Fruit fly (Drosophila melanogaster) Kc167 (cell line): ENCODE data around the gene TfIIEalpha.

Experiments used
- Myc ChIP-seq: fragments of >200 bp; optimal IDR thresholded peaks from 2 replicates; lab custom pipeline; 2017; ENCODE audit warnings: missing external identifiers
- Sin3A ChIP-seq: fragments of >200 bp; optimal IDR thresholded peaks from 2 replicates; lab custom pipeline; 2018; ENCODE audit warnings: missing external identifiers
- h ChIP-seq: fragments of >200 bp; optimal IDR thresholded peaks from 3 replicates; lab custom pipeline; 2018; ENCODE audit warnings: missing external identifiers
- psq ChIP-seq: fragments of >200 bp; optimal IDR thresholded peaks from 2 replicates; lab custom pipeline; 2017; ENCODE audit warnings: missing external identifiers
- ttk ChIP-seq: sonication (Bioruptor generic); optimal IDR thresholded peaks from 2 replicates; lab custom pipeline; 2017; ENCODE audit warnings: missing external identifiers

DNA sequence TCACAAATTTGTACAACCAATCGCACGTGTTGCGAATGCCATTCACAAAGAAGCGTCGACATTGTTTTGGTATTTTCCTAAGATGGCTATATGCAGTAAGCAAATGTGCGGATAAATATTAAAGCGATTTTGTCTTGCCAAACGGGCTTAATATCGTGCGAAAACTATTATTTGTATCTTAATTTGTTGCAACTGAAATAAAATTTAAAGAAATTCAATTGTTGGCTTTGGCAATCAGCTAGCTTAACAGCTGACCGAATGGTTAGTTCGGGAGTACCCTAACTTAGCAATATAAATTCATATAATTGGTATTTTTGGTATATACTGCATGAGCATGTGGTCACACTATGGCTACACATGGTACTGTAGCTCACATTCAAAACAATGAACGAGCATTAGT, 33.4 kb upstream of the TfIIEalpha start, which contains the start of the genes RIOK1 and Polr3H:
- TF ChIP-seq psq (lab: Kevin White, UChicago) (no peak), Sin3A (no peak), ttk (lab: Kevin White, UChicago) (no peak), Myc (lab: Kevin White, UChicago) (no peak), h (lab: Kevin White, UChicago) (no peak)
